Worm (Caenorhabditis elegans) whole organism, young adult: ENCODE results near the gene pigg-1.
A peak's percentile ranks its signal among the peaks of the same experiment; 100 is the strongest.

Source experiments
- B0035.1 ChIP-seq: sonication (generic microtip); optimal IDR thresholded peaks from 2 replicates; lab custom pipeline; 2016; ENCODE audit warnings: missing genetic modification characterization, mild to moderate bottlenecking, missing compliant biosample characterization, missing genotype, missing genetic modification reagents
- B0261.1 ChIP-seq: sonication (generic microtip); optimal IDR thresholded peaks from 2 replicates; lab custom pipeline; 2016; ENCODE audit warnings: mild to moderate bottlenecking, missing genetic modification characterization, moderate library complexity, missing compliant biosample characterization
- B0336.3 ChIP-seq: fragments of 200-800 bp; sonication (Bioruptor generic); IDR thresholded peaks from 2 replicates; pipeline ENCODE4 v1.3.6; 2022; ENCODE audit warnings: missing genetic modification characterization, missing compliant biosample characterization
- D2030.7 ChIP-seq: fragments of 200-800 bp; sonication (Bioruptor generic); IDR thresholded peaks from 2 replicates; pipeline ENCODE4 v1.3.6; 2022; ENCODE audit warnings: missing genetic modification reagents, missing genetic modification characterization, missing compliant biosample characterization
- F33H1.4 ChIP-seq: fragments of 200-800 bp; sonication (Bioruptor generic); IDR thresholded peaks from 2 replicates; pipeline ENCODE4 v1.3.6; 2022; ENCODE audit warnings: missing genetic modification reagents, missing genetic modification characterization, missing compliant biosample characterization
- F57A8.1 ChIP-seq: fragments of 200-800 bp; sonication (Bioruptor generic); optimal IDR thresholded peaks from 2 replicates; lab custom pipeline; 2018; ENCODE audit warnings: mild to moderate bottlenecking, missing genetic modification characterization, moderate library complexity, missing compliant biosample characterization
- F57C9.4 ChIP-seq: sonication (generic microtip); optimal IDR thresholded peaks from 2 replicates; lab custom pipeline; 2017; ENCODE audit warnings: mild to moderate bottlenecking, missing genetic modification characterization, missing compliant biosample characterization
- K12H6.12 ChIP-seq: fragments of 200-800 bp; sonication (Bioruptor generic); optimal IDR thresholded peaks from 2 replicates; lab custom pipeline; 2018; ENCODE audit warnings: mild to moderate bottlenecking, missing genetic modification characterization, missing compliant biosample characterization
- Y56A3A.18 ChIP-seq: fragments of 200-800 bp; sonication (Bioruptor generic); IDR thresholded peaks from 2 replicates; pipeline ENCODE4 v1.3.6; 2022; ENCODE audit warnings: missing genetic modification reagents, missing genetic modification characterization, missing compliant biosample characterization
- Y95B8A.8 ChIP-seq: fragments of 200-800 bp; sonication (Bioruptor generic); IDR thresholded peaks from 2 replicates; pipeline ENCODE4 v1.3.6; 2022; ENCODE audit warnings: missing genetic modification reagents, missing genetic modification characterization, missing compliant biosample characterization
- ZK185.1 ChIP-seq: sonication (generic microtip); optimal IDR thresholded peaks from 2 replicates; lab custom pipeline; 2016; ENCODE audit warnings: mild to moderate bottlenecking, missing genetic modification characterization, missing compliant biosample characterization; ENCODE audit not compliant: poor library complexity, severe bottlenecking
- akir-1 ChIP-seq: fragments of 200-800 bp; sonication (Bioruptor generic); optimal IDR thresholded peaks from 2 replicates; lab custom pipeline; 2018; ENCODE audit warnings: mild to moderate bottlenecking, missing genetic modification characterization, moderate library complexity, missing compliant biosample characterization
- ccch-3 ChIP-seq: fragments of 200-800 bp; sonication (Bioruptor generic); optimal IDR thresholded peaks from 2 replicates; lab custom pipeline; 2018; ENCODE audit warnings: mild to moderate bottlenecking, missing genetic modification characterization, missing compliant biosample characterization
- cebp-1 ChIP-seq, 2 experiments: fragments of 200-800 bp in 1 of 2; sonication (Bioruptor generic) in 1 of 2; sonication (generic microtip) in 1 of 2; IDR thresholded peaks in 1 of 2; optimal IDR thresholded peaks in 1 of 2; 2 replicates each; pipeline versions ENCODE4 v1.3.6 to Lab custom; 2017 to 2022; ENCODE audit warnings: missing compliant biosample characterization in 2 of 2, missing genetic modification characterization in 2 of 2, mild to moderate bottlenecking in 1 of 2, missing genetic modification reagents in 1 of 2, moderate library complexity in 1 of 2
- cebp-2 ChIP-seq: fragments of 200-800 bp; sonication (Bioruptor generic); IDR thresholded peaks from 2 replicates; pipeline ENCODE4 v1.3.6; 2022; ENCODE audit warnings: missing genetic modification characterization, missing compliant biosample characterization
- ceh-27 ChIP-seq: fragments of 200-800 bp; sonication (Bioruptor generic); optimal IDR thresholded peaks from 2 replicates; lab custom pipeline; 2018; ENCODE audit warnings: mild to moderate bottlenecking, missing genetic modification characterization, moderate library complexity, missing compliant biosample characterization
- ceh-91 ChIP-seq: fragments of 200-800 bp; sonication (Bioruptor generic); IDR thresholded peaks from 2 replicates; pipeline ENCODE4 v1.3.6; 2022; ENCODE audit warnings: missing genetic modification reagents, missing genetic modification characterization, missing compliant biosample characterization
- dpff-1 ChIP-seq: sonication (generic microtip); optimal IDR thresholded peaks from 2 replicates; lab custom pipeline; 2017; ENCODE audit warnings: mild to moderate bottlenecking, missing genetic modification characterization, missing compliant biosample characterization
- egl-18 ChIP-seq: fragments of 200-800 bp; sonication (Bioruptor generic); IDR thresholded peaks from 2 replicates; pipeline ENCODE4 v1.3.6; 2022; ENCODE audit warnings: missing genetic modification reagents, missing genetic modification characterization, missing compliant biosample characterization
- egl-44 ChIP-seq: fragments of 200-800 bp; sonication (Bioruptor generic); IDR thresholded peaks from 2 replicates; pipeline ENCODE4 v1.3.6; 2022; ENCODE audit warnings: missing genetic modification reagents, missing genetic modification characterization, missing compliant biosample characterization
- hmg-1.2 ChIP-seq: fragments of 200-800 bp; sonication (Bioruptor generic); IDR thresholded peaks from 2 replicates; pipeline ENCODE4 v1.3.6; 2022; ENCODE audit warnings: missing genetic modification reagents, missing genetic modification characterization, missing compliant biosample characterization
- hrde-1 ChIP-seq: sonication (generic microtip); optimal IDR thresholded peaks from 2 replicates; lab custom pipeline; 2016; ENCODE audit warnings: missing genetic modification characterization, mild to moderate bottlenecking, missing compliant biosample characterization, moderate library complexity, missing genotype, missing genetic modification reagents, borderline replicate concordance
- hsf-1 ChIP-seq: fragments of 200-800 bp; sonication (Bioruptor generic); IDR thresholded peaks from 2 replicates; pipeline ENCODE4 v1.3.6; 2022; ENCODE audit warnings: missing genetic modification reagents, missing genetic modification characterization, missing compliant biosample characterization
- let-607 ChIP-seq, 2 experiments: fragments of 200-800 bp in 1 of 2; sonication (Bioruptor generic) in 1 of 2; sonication (generic microtip) in 1 of 2; optimal IDR thresholded peaks; 2 replicates each; lab custom pipeline; 2016 to 2018; ENCODE audit warnings: mild to moderate bottlenecking in 2 of 2, missing compliant biosample characterization in 2 of 2, missing genetic modification characterization in 2 of 2, moderate library complexity in 2 of 2, missing genotype in 1 of 2
- lsl-1 ChIP-seq: fragments of 200-800 bp; sonication (Bioruptor generic); optimal IDR thresholded peaks from 2 replicates; lab custom pipeline; 2018; ENCODE audit warnings: mild to moderate bottlenecking, missing genetic modification characterization, moderate library complexity, missing compliant biosample characterization
- madf-6 ChIP-seq: fragments of 200-800 bp; sonication (Bioruptor generic); IDR thresholded peaks from 2 replicates; pipeline ENCODE4 v1.3.6; 2022; ENCODE audit warnings: missing genetic modification reagents, missing genetic modification characterization, missing compliant biosample characterization
- mel-28 ChIP-seq: sonication (generic microtip); optimal IDR thresholded peaks from 2 replicates; lab custom pipeline; 2016; ENCODE audit warnings: borderline replicate concordance, mild to moderate bottlenecking, missing genetic modification characterization, missing compliant biosample characterization
- mxl-1 ChIP-seq: sonication (generic microtip); optimal IDR thresholded peaks from 2 replicates; lab custom pipeline; 2016; ENCODE audit warnings: missing genetic modification characterization, missing compliant biosample characterization
- nhr-80 ChIP-seq: sonication (generic microtip); optimal IDR thresholded peaks from 2 replicates; lab custom pipeline; 2016; ENCODE audit warnings: missing genetic modification characterization, missing compliant biosample characterization
- repo-1 ChIP-seq: sonication (generic microtip); optimal IDR thresholded peaks from 2 replicates; lab custom pipeline; 2017; ENCODE audit warnings: mild to moderate bottlenecking, missing genetic modification characterization, missing compliant biosample characterization
- snpc-1.1 ChIP-seq: sonication (generic microtip); optimal IDR thresholded peaks from 2 replicates; lab custom pipeline; 2017; ENCODE audit warnings: missing genetic modification characterization, mild to moderate bottlenecking, missing compliant biosample characterization, antibody characterized with exemption, moderate library complexity, missing genotype, missing genetic modification reagents; ENCODE audit not compliant: insufficient read depth
- sptf-2 ChIP-seq: fragments of 200-800 bp; sonication (Bioruptor generic); optimal IDR thresholded peaks from 2 replicates; lab custom pipeline; 2018; ENCODE audit warnings: mild to moderate bottlenecking, missing genetic modification characterization, missing compliant biosample characterization
- tbx-9 ChIP-seq: sonication (generic microtip); optimal IDR thresholded peaks from 2 replicates; lab custom pipeline; 2016; ENCODE audit warnings: borderline replicate concordance, missing genetic modification characterization, inconsistent platforms, missing compliant biosample characterization
- tlf-1 ChIP-seq: fragments of 200-800 bp; sonication (Bioruptor generic); optimal IDR thresholded peaks from 2 replicates; lab custom pipeline; 2018; ENCODE audit warnings: mild to moderate bottlenecking, missing genetic modification characterization, missing compliant biosample characterization
- unc-130 ChIP-seq: sonication (generic microtip); optimal IDR thresholded peaks from 2 replicates; lab custom pipeline; 2016; ENCODE audit warnings: missing genetic modification reagents, missing genetic modification characterization, missing compliant biosample characterization
- zim-3 ChIP-seq: sonication (generic microtip); optimal IDR thresholded peaks from 2 replicates; lab custom pipeline; 2017; ENCODE audit warnings: mild to moderate bottlenecking, missing genetic modification characterization, moderate library complexity, missing compliant biosample characterization
- ztf-18 ChIP-seq: sonication (generic microtip); optimal IDR thresholded peaks from 2 replicates; lab custom pipeline; 2016; ENCODE audit warnings: missing genotype, mild to moderate bottlenecking, missing genetic modification characterization, missing compliant biosample characterization
- ztf-6 ChIP-seq: fragments of 200-800 bp; sonication (Bioruptor generic); IDR thresholded peaks from 2 replicates; pipeline ENCODE4 v1.3.6; 2022; ENCODE audit warnings: missing genetic modification reagents, missing genetic modification characterization, missing compliant biosample characterization

The pigg-1 gene

DNA sequence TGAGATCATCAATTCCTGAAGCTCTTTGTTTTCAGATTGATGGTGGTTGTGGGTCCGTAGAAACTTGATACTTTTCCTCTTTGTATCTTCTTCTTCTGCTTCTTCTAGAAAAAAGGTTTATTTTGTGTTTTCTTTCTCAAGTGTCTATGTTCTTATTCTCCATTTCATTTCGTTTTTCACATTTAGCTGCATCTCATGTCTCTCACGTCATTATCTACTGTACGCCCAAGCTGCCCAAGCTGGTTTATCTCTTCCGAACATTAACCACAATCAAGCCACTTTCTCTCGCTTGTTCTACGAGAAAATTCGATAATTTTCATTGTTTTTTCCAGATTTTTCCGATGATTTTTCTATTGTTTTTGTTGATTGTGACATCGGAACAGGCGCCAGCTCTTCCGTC, 851 bp downstream of the pigg-1 start, which contains the start of gene F28C6.5:
Gene F28C6.5 (plus strand): TSS at position 301 of the 400 bp plus-strand sequence.
- TF ChIP-seq B0336.3 (GFP tag; lab: Robert Waterston, UW) (no peak), mxl-1 (tag; lab: Kevin White, UChicago) (no peak), cebp-1 (GFP tag; IDR thresholded peaks at IDR 0.05; lab: Robert Waterston, UW) (no peak), cebp-1 (tag; optimal IDR thresholded peaks at IDR 0.05; lab: Kevin White, UChicago) (no peak), B0035.1 (tag; lab: Kevin White, UChicago) (no peak), madf-6 (GFP tag; lab: Robert Waterston, UW) (no peak), egl-18 (GFP tag; lab: Robert Waterston, UW) (no peak), ZK185.1 (no peak), ceh-91 (GFP tag; lab: Robert Waterston, UW) (no peak), B0261.1 (no peak), ztf-18 (tag; lab: Kevin White, UChicago) (no peak), sptf-2 (GFP tag; lab: Kevin White, UChicago) (no peak), let-607 (tag; optimal IDR thresholded peaks at IDR 0.05; lab: Kevin White, UChicago) (no peak), dpff-1 (tag; lab: Kevin White, UChicago) (no peak), F57C9.4 (no peak), Y56A3A.18 (GFP tag; lab: Robert Waterston, UW) (no peak), ccch-3 (GFP tag; lab: Kevin White, UChicago) (no peak)
- TF ChIP-seq, all 124 proteins: peak for 0

DNA sequence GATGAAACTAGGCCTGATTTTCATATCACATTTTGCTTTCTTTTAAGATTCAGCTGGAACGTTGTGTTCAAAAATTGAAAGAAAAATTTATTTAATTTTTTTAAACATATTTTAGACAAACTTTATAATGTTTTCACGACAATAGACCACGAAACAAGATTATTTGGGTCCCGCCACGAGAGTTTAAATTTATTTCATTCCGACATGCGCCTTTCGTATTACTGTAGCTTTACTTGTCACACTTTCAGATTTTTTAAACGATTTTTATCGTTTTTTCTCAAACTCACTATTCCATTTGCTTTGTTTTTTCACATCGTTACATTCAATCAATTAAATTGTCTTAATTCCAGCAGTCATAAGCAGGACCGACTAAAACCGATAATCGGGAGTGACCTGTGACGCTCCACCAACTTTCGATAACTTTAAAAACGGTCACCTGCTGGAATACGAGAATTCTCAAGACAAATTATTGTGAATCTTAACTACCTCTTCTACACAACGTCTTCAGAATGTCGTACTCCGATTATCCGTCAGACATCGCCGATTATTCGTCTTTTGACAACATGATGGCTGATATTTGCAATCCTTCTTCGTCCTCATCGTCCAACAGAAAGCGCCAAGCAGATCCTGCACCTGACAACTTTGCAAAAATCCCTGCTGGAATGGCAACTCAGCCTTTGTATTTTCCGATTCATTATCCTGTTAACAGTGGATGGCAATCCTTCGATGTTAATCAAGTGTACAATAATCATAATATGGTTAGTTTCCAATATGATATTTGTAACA, 6.0 kb downstream of the pigg-1 start, which contains the start of gene aptf-3:
Gene aptf-3 (plus strand): TSS at position 351 of the 786 bp plus-strand sequence.
- TF ChIP-seq K12H6.12 (tag; lab: Kevin White, UChicago) (no peak), Y95B8A.8 (GFP tag; lab: Robert Waterston, UW) (no peak), D2030.7 (GFP tag; lab: Robert Waterston, UW) (no peak), hmg-1.2 (GFP tag; lab: Robert Waterston, UW) (no peak), ztf-6 (no peak), egl-18 (GFP tag; lab: Robert Waterston, UW) (no peak), lsl-1 (GFP tag; lab: Kevin White, UChicago) (peak; percentile 71), egl-44 (GFP tag; lab: Robert Waterston, UW) (no peak), zim-3 (tag; lab: Kevin White, UChicago) (no peak), hsf-1 (no peak), F33H1.4 (GFP tag; lab: Robert Waterston, UW) (peak; percentile 69), B0035.1 (tag; lab: Kevin White, UChicago) (no peak), cebp-2 (GFP tag; lab: Robert Waterston, UW) (no peak), snpc-1.1 (tag; lab: Kevin White, UChicago) (no peak), repo-1 (no peak), nhr-80 (no peak)

DNA sequence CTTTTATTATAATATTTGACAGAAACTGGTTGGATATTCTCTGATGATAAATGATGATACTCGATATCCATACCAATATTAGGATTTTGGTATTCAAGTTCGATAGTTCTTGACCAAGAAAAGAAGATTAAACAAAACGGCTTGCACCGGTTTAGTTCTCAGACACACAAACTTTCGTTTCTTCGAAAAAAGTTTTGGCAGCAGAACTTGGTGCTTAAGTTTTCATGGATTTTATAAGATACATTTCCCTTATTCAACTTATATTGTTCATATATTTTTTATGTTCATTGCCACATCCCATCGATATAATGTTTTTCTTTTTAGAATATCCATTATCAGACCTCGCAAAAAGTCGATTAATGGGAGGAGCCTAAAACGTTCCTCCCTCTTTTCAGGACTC, 9.4 kb downstream of the pigg-1 start, which contains the start of gene aptf-4:
Gene aptf-4 (plus strand): TSS at position 301 of the 400 bp plus-strand sequence.
- TF ChIP-seq B0261.1: no peak
- no peak for TF ChIP-seq tlf-1 (GFP tag; lab: Kevin White, UChicago)
- TF ChIP-seq hrde-1 (tag; lab: Kevin White, UChicago): no peak
- no peak for TF ChIP-seq mel-28 (tag; lab: Kevin White, UChicago)
- no peak for TF ChIP-seq cebp-2 (GFP tag; lab: Robert Waterston, UW)
- TF ChIP-seq F33H1.4 (GFP tag; lab: Robert Waterston, UW): no peak
- no peak for TF ChIP-seq unc-130 (GFP tag; lab: Kevin White, UChicago)
- TF ChIP-seq ceh-27: no peak
- no peak for TF ChIP-seq akir-1 (GFP tag; lab: Kevin White, UChicago)
- no peak for TF ChIP-seq tbx-9 (tag; lab: Kevin White, UChicago)
- no peak for TF ChIP-seq F57A8.1 (GFP tag; lab: Kevin White, UChicago)
